Worm (Caenorhabditis elegans): ENCODE measurements around the gene cyb-3.

cyb-3 gene

ce11 chrV:15406928-15407327 lies 11.4 kb downstream of the cyb-3 start, which contains the start of gene srh-257:
Gene srh-257, plus strand, starts transcription at chrV:15407228.
- TF ChIP-seq T20F7.1 (GFP tag; optimal IDR thresholded peaks at IDR 0.05) (no peak), spr-1 (tag; optimal IDR thresholded peaks at IDR 0.05) (no peak), nhr-42 (GFP tag; IDR thresholded peaks at IDR 0.05) (no peak), nhr-10 (tag; optimal IDR thresholded peaks at IDR 0.05) (no peak), dve-1 (tag; optimal IDR thresholded peaks at IDR 0.05; ENCODE audit: insufficient read depth) (no peak), daf-8 (GFP tag; IDR thresholded peaks at IDR 0.05) (no peak), F10B5.3 (tag; optimal IDR thresholded peaks at IDR 0.05) (no peak), hif-1 (tag; optimal IDR thresholded peaks at IDR 0.05) (no peak), set-16 (GFP tag; IDR thresholded peaks at IDR 0.05) (no peak), unc-39 (tag; optimal IDR thresholded peaks at IDR 0.05) (no peak), nhr-102 (tag; optimal IDR thresholded peaks at IDR 0.05) (no peak), hlh-11 (tag; optimal IDR thresholded peaks at IDR 0.05) (no peak), mes-2 (tag; optimal IDR thresholded peaks at IDR 0.05; ENCODE audit: poor library complexity, severe bottlenecking) (no peak), ces-1 (GFP tag; optimal IDR thresholded peaks at IDR 0.05) (no peak), dmd-6 (GFP tag; IDR thresholded peaks at IDR 0.05) (no peak), dmd-8 (GFP tag; IDR thresholded peaks at IDR 0.05) (no peak), unc-62 (GFP tag; optimal IDR thresholded peaks at IDR 0.05 in 1 of 2) (no peak), unc-62 (tag; optimal IDR thresholded peaks at IDR 0.05) (no peak)

- no peak for TF ChIP-seq hlh-30 (tag; optimal IDR thresholded peaks at IDR 0.05; ENCODE audit: insufficient read depth)
- TF ChIP-seq mdt-29 (GFP tag; IDR thresholded peaks at IDR 0.05) = no peak
- no peak for TF ChIP-seq zip-2 (tag; optimal IDR thresholded peaks at IDR 0.05)
- no peak for TF ChIP-seq mep-1 (tag; optimal IDR thresholded peaks at IDR 0.05)
- TF ChIP-seq lin-15B (tag; optimal IDR thresholded peaks at IDR 0.05) = no peak
These were observed 17.1 kb downstream of the cyb-3 start, which contains the start of gene srbc-63 for ce11 chrV:15412625-15413024. Gene srbc-63, minus strand, starts transcription at chrV:15412725.

- no peak for TF ChIP-seq nhr-11 (tag; optimal IDR thresholded peaks at IDR 0.05)
- TF ChIP-seq saeg-2 (GFP tag; IDR thresholded peaks at IDR 0.05) = no peak
- no peak for TF ChIP-seq spr-1 (tag; optimal IDR thresholded peaks at IDR 0.05)
- no peak for TF ChIP-seq snpc-4 (tag; optimal IDR thresholded peaks at IDR 0.05)
- no peak for TF ChIP-seq ZK546.5 (tag; optimal IDR thresholded peaks at IDR 0.05)
- no peak for TF ChIP-seq mdt-29 (GFP tag; IDR thresholded peaks at IDR 0.05)
- TF ChIP-seq nhr-111 (GFP tag; optimal IDR thresholded peaks at IDR 0.05) = no peak
- no peak for TF ChIP-seq nhr-25 (tag; optimal IDR thresholded peaks at IDR 0.05; ENCODE audit: borderline replicate concordance, insufficient read depth)
- TF ChIP-seq nhr-41 (GFP tag; IDR thresholded peaks at IDR 0.05) = no peak
- TF ChIP-seq pqm-1 (tag; optimal IDR thresholded peaks at IDR 0.05) = no peak
- no peak for TF ChIP-seq nhr-6 (tag; optimal IDR thresholded peaks at IDR 0.05)
- no peak for TF ChIP-seq Y75B8A.6 (GFP tag; IDR thresholded peaks at IDR 0.05)
- TF ChIP-seq T26A8.4 (GFP tag; IDR thresholded peaks at IDR 0.05) = no peak
- TF ChIP-seq daf-16 (GFP tag; optimal IDR thresholded peaks at IDR 0.05) = no peak
- no peak for TF ChIP-seq daf-16 (tag; optimal IDR thresholded peaks at IDR 0.05)
- no peak for TF ChIP-seq lin-39 (tag; optimal IDR thresholded peaks at IDR 0.05)
- no peak for TF ChIP-seq zip-2 (tag; optimal IDR thresholded peaks at IDR 0.05)
- no peak for TF ChIP-seq pha-4 (GFP tag; IDR thresholded peaks at IDR 0.05)
- no peak for TF ChIP-seq pha-4 (tag; optimal IDR thresholded peaks at IDR 0.05)
These were observed 18.4 kb downstream of the cyb-3 start, which contains the start of gene srh-264 for ce11 chrV:15413847-15414246. Gene srh-264, plus strand, starts transcription at chrV:15414147.
